Fruit fly (Drosophila melanogaster) whole organism, embryonic: Measurements from ENCODE around the gene CG4297.
A peak's percentile ranks its signal among the peaks of the same experiment; 100 is the strongest.

Source experiments
- Adf1 ChIP-seq: fragments of 200-800 bp; sonication (Bioruptor generic); IDR thresholded peaks from 2 replicates; pipeline ENCODE4 v1.3.6; 2022; ENCODE audit warnings: missing biosample characterization, missing genetic modification characterization
- Bteb2 ChIP-seq: fragments of 200-800 bp; sonication (Bioruptor generic); optimal IDR thresholded peaks from 2 replicates; lab custom pipeline; 2016; ENCODE audit warnings: missing biosample characterization, missing genetic modification characterization
- C15 ChIP-seq: fragments of 200-800 bp; sonication (Bioruptor generic); IDR thresholded peaks from 3 replicates; pipeline ENCODE4 v1.3.6; 2022; ENCODE audit warnings: missing biosample characterization, missing genetic modification characterization
- CG10654 ChIP-seq: fragments of 200-800 bp; sonication (Bioruptor generic); optimal IDR thresholded peaks from 2 replicates; lab custom pipeline; 2016; ENCODE audit warnings: missing biosample characterization, missing genetic modification characterization
- CG11247 ChIP-seq: fragments of 200-800 bp; sonication (Bioruptor generic); IDR thresholded peaks from 2 replicates; pipeline ENCODE4 v1.3.6; 2022; ENCODE audit warnings: missing biosample characterization, missing genetic modification characterization
- CG15514 ChIP-seq: fragments of 200-800 bp; sonication (Bioruptor generic); optimal IDR thresholded peaks from 3 replicates; lab custom pipeline; 2017; ENCODE audit warnings: missing biosample characterization, missing genetic modification characterization, mild to moderate bottlenecking, moderate library complexity, missing genetic modification reagents
- CG1647 ChIP-seq: fragments of 200-800 bp; sonication (Bioruptor generic); optimal IDR thresholded peaks from 3 replicates; lab custom pipeline; 2016; ENCODE audit warnings: missing biosample characterization, missing genetic modification characterization
- CG17328 ChIP-seq: fragments of 200-800 bp; sonication (Bioruptor generic); IDR thresholded peaks from 2 replicates; pipeline ENCODE4 v1.3.6; 2022; ENCODE audit warnings: missing biosample characterization, missing genetic modification characterization
- CG18011 ChIP-seq: fragments of 200-800 bp; sonication (Bioruptor generic); optimal IDR thresholded peaks from 2 replicates; lab custom pipeline; 2017; ENCODE audit warnings: missing biosample characterization, missing genetic modification characterization, mild to moderate bottlenecking, moderate library complexity, missing genotype
- CG2129 ChIP-seq: fragments of 200-800 bp; sonication (Bioruptor generic); IDR thresholded peaks from 2 replicates; pipeline ENCODE4 v1.3.6; 2022; ENCODE audit warnings: missing biosample characterization, missing genetic modification characterization; ENCODE audit not compliant: partially characterized antibody
- CG2712 ChIP-seq: fragments of 200-800 bp; optimal IDR thresholded peaks from 3 replicates; lab custom pipeline; 2019; ENCODE audit warnings: missing biosample characterization, mild to moderate bottlenecking, missing genetic modification characterization, moderate library complexity
- CG2875 ChIP-seq: fragments of 200-800 bp; sonication (Bioruptor generic); optimal IDR thresholded peaks from 2 replicates; lab custom pipeline; 2017; ENCODE audit warnings: missing biosample characterization, mild to moderate bottlenecking, missing genetic modification characterization, missing genetic modification reagents
- CG31441 ChIP-seq: fragments of 200-800 bp; sonication (Bioruptor generic); IDR thresholded peaks from 2 replicates; pipeline ENCODE4 v1.3.6; 2022; ENCODE audit warnings: missing biosample characterization, missing genetic modification characterization
- CG32532 ChIP-seq: fragments of 200-800 bp; sonication (Bioruptor generic); IDR thresholded peaks from 2 replicates; pipeline ENCODE4 v1.3.6; 2022; ENCODE audit warnings: missing biosample characterization, missing genetic modification characterization
- CG34422 ChIP-seq: fragments of 200-800 bp; sonication (Bioruptor generic); IDR thresholded peaks from 3 replicates; pipeline ENCODE4 v1.3.6; 2022; ENCODE audit warnings: missing biosample characterization, missing genetic modification characterization
- CG4282 ChIP-seq: fragments of 200-800 bp; sonication (Bioruptor generic); optimal IDR thresholded peaks from 2 replicates; lab custom pipeline; 2016; ENCODE audit warnings: missing biosample characterization, missing genetic modification characterization
- CG5180 ChIP-seq: fragments of 200-800 bp; sonication (Bioruptor generic); optimal IDR thresholded peaks from 3 replicates; lab custom pipeline; 2017; ENCODE audit warnings: missing biosample characterization, missing genetic modification characterization, mild to moderate bottlenecking, moderate library complexity, missing genetic modification reagents
- CG6654 ChIP-seq: fragments of 200-800 bp; sonication (Bioruptor generic); optimal IDR thresholded peaks from 2 replicates; lab custom pipeline; 2017; ENCODE audit warnings: missing biosample characterization, mild to moderate bottlenecking, missing genetic modification characterization
- CG6765 ChIP-seq: fragments of 200-800 bp; sonication (Bioruptor generic); optimal IDR thresholded peaks from 3 replicates; lab custom pipeline; 2017; ENCODE audit warnings: missing biosample characterization, mild to moderate bottlenecking, missing genetic modification characterization
- CG7372 ChIP-seq: fragments of 200-800 bp; sonication (Bioruptor generic); IDR thresholded peaks from 2 replicates; pipeline ENCODE4 v1.3.6; 2022; ENCODE audit warnings: missing biosample characterization, missing genetic modification characterization
- CG8765 ChIP-seq: fragments of 200-800 bp; sonication (Bioruptor generic); IDR thresholded peaks from 2 replicates; pipeline ENCODE4 v1.3.6; 2022; ENCODE audit warnings: missing biosample characterization, missing genetic modification characterization
- CG9876 ChIP-seq: fragments of 200-800 bp; sonication (Bioruptor generic); optimal IDR thresholded peaks from 2 replicates; lab custom pipeline; 2016; ENCODE audit warnings: missing biosample characterization, missing genetic modification characterization
- CG9932 ChIP-seq: fragments of 200-800 bp; sonication (Bioruptor generic); IDR thresholded peaks from 2 replicates; pipeline ENCODE4 v1.3.6; 2022; ENCODE audit warnings: missing biosample characterization, missing genetic modification characterization
- Chrac-16 ChIP-seq: fragments of 200-800 bp; sonication (Bioruptor generic); optimal IDR thresholded peaks from 3 replicates; lab custom pipeline; 2016; ENCODE audit warnings: missing biosample characterization, missing genetic modification characterization
- CrebB ChIP-seq: fragments of 200-800 bp; sonication (Bioruptor generic); optimal IDR thresholded peaks from 3 replicates; lab custom pipeline; 2018; ENCODE audit warnings: missing biosample characterization, mild to moderate bottlenecking, missing genetic modification characterization
- Dek ChIP-seq: fragments of 200-800 bp; sonication (Bioruptor generic); optimal IDR thresholded peaks from 3 replicates; lab custom pipeline; 2019; ENCODE audit warnings: missing biosample characterization, mild to moderate bottlenecking, missing genetic modification characterization, moderate library complexity
- Med ChIP-seq: fragments of 200-800 bp; sonication (Bioruptor generic); peaks from one replicate; lab custom pipeline; 2016; ENCODE audit warnings: missing biosample characterization, missing genetic modification characterization, mild to moderate bottlenecking, inconsistent platforms, moderate library complexity
- Mrtf ChIP-seq: fragments of 200-800 bp; sonication (Bioruptor generic); IDR thresholded peaks from 3 replicates; pipeline ENCODE4 v1.3.6; 2022; ENCODE audit warnings: missing biosample characterization, missing genetic modification characterization
- Neu2 ChIP-seq: fragments of 200-800 bp; sonication (Bioruptor generic); optimal IDR thresholded peaks from 3 replicates; lab custom pipeline; 2016; ENCODE audit warnings: missing biosample characterization, missing genetic modification characterization, borderline replicate concordance
- Sry-δ ChIP-seq: fragments of 200-800 bp; sonication (Bioruptor generic); optimal IDR thresholded peaks from 2 replicates; lab custom pipeline; 2016; ENCODE audit warnings: missing biosample characterization, missing genetic modification characterization
- bsh ChIP-seq, 2 experiments: fragments of 200-800 bp; sonication (Bioruptor generic); optimal IDR thresholded peaks; 2 replicates each; lab custom pipeline; 2017 to 2018; ENCODE audit warnings: mild to moderate bottlenecking in 2 of 2, missing biosample characterization in 2 of 2, missing genetic modification characterization in 2 of 2, moderate library complexity in 1 of 2
- cad ChIP-seq: fragments of >200 bp; optimal IDR thresholded peaks from 2 replicates; lab custom pipeline; 2017; ENCODE audit warnings: missing biosample characterization, missing genetic modification characterization
- cato ChIP-seq: fragments of 200-800 bp; sonication (Bioruptor generic); optimal IDR thresholded peaks from 2 replicates; lab custom pipeline; 2016; ENCODE audit warnings: missing biosample characterization, missing genetic modification characterization, borderline replicate concordance
- crp ChIP-seq, 2 experiments: fragments of 200-800 bp; sonication (Bioruptor generic); optimal IDR thresholded peaks; 2 replicates in 1 of 2; 3 replicates in 1 of 2; lab custom pipeline; 2017; ENCODE audit warnings: missing biosample characterization in 2 of 2, missing genetic modification characterization in 2 of 2, mild to moderate bottlenecking in 1 of 2, moderate library complexity in 1 of 2
- dpn ChIP-seq, 2 experiments: fragments of 200-800 bp; sonication (Bioruptor generic); optimal IDR thresholded peaks; 3 replicates each; lab custom pipeline; 2016; ENCODE audit warnings: missing biosample characterization in 2 of 2, missing genetic modification characterization in 2 of 2
- ewg ChIP-seq: fragments of 200-800 bp; sonication (Bioruptor generic); optimal IDR thresholded peaks from 3 replicates; lab custom pipeline; 2017; ENCODE audit warnings: mild to moderate bottlenecking, missing biosample characterization, missing genetic modification reagents, missing genetic modification characterization
- gfzf ChIP-seq: fragments of 200-800 bp; sonication (Bioruptor generic); optimal IDR thresholded peaks from 2 replicates; lab custom pipeline; 2016; ENCODE audit warnings: missing biosample characterization, mild to moderate bottlenecking, missing genetic modification characterization, moderate library complexity
- gsb-n ChIP-seq: fragments of 200-800 bp; sonication (Bioruptor generic); optimal IDR thresholded peaks from 3 replicates; lab custom pipeline; 2018; ENCODE audit warnings: missing biosample characterization, mild to moderate bottlenecking, missing genetic modification characterization
- gt ChIP-seq: fragments of 200-800 bp; sonication (Bioruptor generic); IDR thresholded peaks from 2 replicates; pipeline ENCODE4 v1.3.6; 2022; ENCODE audit warnings: missing biosample characterization, missing genetic modification characterization
- hbn ChIP-seq: fragments of 200-800 bp; sonication (Bioruptor generic); IDR thresholded peaks from 2 replicates; pipeline ENCODE4 v1.3.6; 2022; ENCODE audit warnings: missing biosample characterization, missing genetic modification characterization; ENCODE audit not compliant: partially characterized antibody
- kah ChIP-seq: fragments of 200-800 bp; sonication (Bioruptor generic); optimal IDR thresholded peaks from 2 replicates; lab custom pipeline; 2018; ENCODE audit warnings: missing biosample characterization, mild to moderate bottlenecking, missing genetic modification characterization
- mam ChIP-seq: fragments of 200-800 bp; sonication (Bioruptor generic); optimal IDR thresholded peaks from 3 replicates; lab custom pipeline; 2016; ENCODE audit warnings: missing biosample characterization, missing genetic modification characterization
- pnt ChIP-seq: fragments of 200-800 bp; sonication (Bioruptor generic); optimal IDR thresholded peaks from 3 replicates; lab custom pipeline; 2016; ENCODE audit warnings: missing biosample characterization, missing genetic modification characterization
- rib ChIP-seq: fragments of 200-800 bp; sonication (Bioruptor generic); IDR thresholded peaks from 2 replicates; pipeline ENCODE4 v1.3.6; 2022; ENCODE audit warnings: missing biosample characterization, missing genetic modification characterization
- run ChIP-seq: fragments of 200-800 bp; sonication (Bioruptor generic); optimal IDR thresholded peaks from 3 replicates; lab custom pipeline; 2018; ENCODE audit warnings: missing biosample characterization, mild to moderate bottlenecking, missing genetic modification characterization
- schlank ChIP-seq: fragments of 200-800 bp; sonication (Bioruptor generic); optimal IDR thresholded peaks from 2 replicates; lab custom pipeline; 2018; ENCODE audit warnings: missing biosample characterization, mild to moderate bottlenecking, missing genetic modification characterization
- sqz ChIP-seq: fragments of 200-800 bp; sonication (Bioruptor generic); optimal IDR thresholded peaks from 3 replicates; lab custom pipeline; 2018; ENCODE audit warnings: missing biosample characterization, mild to moderate bottlenecking, missing genetic modification characterization
- ttk ChIP-seq: fragments of 200-800 bp; sonication (Bioruptor generic); IDR thresholded peaks from 2 replicates; pipeline ENCODE4 v2.1.2; 2022; ENCODE audit warnings: missing biosample characterization, missing genetic modification characterization
- zen ChIP-seq: fragments of 200-800 bp; sonication (Bioruptor generic); optimal IDR thresholded peaks from 3 replicates; lab custom pipeline; 2018; ENCODE audit warnings: missing biosample characterization, mild to moderate bottlenecking, missing genetic modification characterization, moderate library complexity

Gene CG4297

dm6 chr2L:421119-421821, 50.7 kb downstream of the CG4297 start, which contains the start of the genes CG11885 and CG13692 (continued):
- TF ChIP-seq pnt (GFP tag; lab: Kevin White, UChicago) (no peak), schlank (tag; lab: Kevin White, UChicago) (no peak), CG5180 (GFP tag; lab: Kevin White, UChicago) (no peak), crp (GFP tag; optimal IDR thresholded peaks at IDR 0.05; lab: Kevin White, UChicago) (peak in 1 of 2 experiments; percentile 9), CG2712 (tag; lab: Kevin White, UChicago) (peak; percentile 68), ttk (no peak), gt (GFP tag; lab: Robert Waterston, UW) (no peak), C15 (GFP tag; lab: Robert Waterston, UW) (no peak), zen (tag; lab: Kevin White, UChicago) (peak; percentile 74), CG15514 (GFP tag; lab: Kevin White, UChicago) (peak; percentile 95), CG10654 (GFP tag; lab: Kevin White, UChicago) (no peak), mam (GFP tag; lab: Kevin White, UChicago) (no peak), CG8765 (GFP tag; lab: Robert Waterston, UW) (no peak), cad (no peak), Sry-δ (peak; percentile 88), Mrtf (GFP tag; lab: Robert Waterston, UW) (no peak), Neu2 (GFP tag; lab: Kevin White, UChicago) (no peak), ewg (GFP tag; lab: Kevin White, UChicago) (peak; percentile 47), sqz (GFP tag; lab: Kevin White, UChicago) (peak; percentile 81), bsh (GFP tag; optimal IDR thresholded peaks at IDR 0.05; lab: Kevin White, UChicago) (peak in 1 of 2 experiments; percentile 25), Bteb2 (peak; percentile 10), CG2129 (GFP tag; lab: Robert Waterston, UW) (peak; percentile 89), CG32532 (GFP tag; lab: Robert Waterston, UW) (peak; percentile 39; the same call in 1 of the 2 replicates), Dek (tag; lab: Kevin White, UChicago) (peak; percentile 67), CG31441 (peak; percentile 37; the same call in 1 of the 2 replicates), CG9876 (GFP tag; lab: Kevin White, UChicago) (no peak), Adf1 (GFP tag; lab: Robert Waterston, UW) (no peak), rib (GFP tag; lab: Robert Waterston, UW) (peak; percentile 48; the same call in 1 of the 2 replicates), CG1647 (no peak), Med (GFP tag; lab: Kevin White, UChicago) (peak; percentile 88), CG11247 (GFP tag; lab: Robert Waterston, UW) (no peak), CrebB (tag; lab: Kevin White, UChicago) (peak; percentile 73), Chrac-16 (GFP tag; lab: Kevin White, UChicago) (peak; percentile 31), dpn (GFP tag; optimal IDR thresholded peaks at IDR 0.05; lab: Kevin White, UChicago) (peak; percentile 37 to 39), CG2875 (GFP tag; lab: Kevin White, UChicago) (no peak)

dm6 chr2L:419620-420184, 52.3 kb downstream of the CG4297 start, which contains the start of the genes CG13690 and RpLP1:
CG13690 (minus strand) TSS chr2L:419652.
RpLP1 (plus strand) TSS chr2L:419952.
- peak; percentile 54 for TF ChIP-seq CG6654 (GFP tag; lab: Kevin White, UChicago)
- peak; percentile 54 for TF ChIP-seq CG17328
- peak; percentile 37 for TF ChIP-seq cato
- 0 out of 3 replicates have a peak, but pooled peaks have one; percentile 22 for TF ChIP-seq CG34422 (GFP tag; lab: Robert Waterston, UW)
- TF ChIP-seq CG9932 (GFP tag; lab: Robert Waterston, UW), result peak; percentile 49
- peak; percentile 97 for TF ChIP-seq gfzf (GFP tag; lab: Kevin White, UChicago)
- peak; percentile 36; the same call in 1 of the 2 replicates for TF ChIP-seq CG7372
- peak; percentile 76 for TF ChIP-seq kah
- no peak for TF ChIP-seq CG4282 (GFP tag; lab: Kevin White, UChicago)
- peak; percentile 58 for TF ChIP-seq CG18011 (GFP tag; lab: Kevin White, UChicago)
- peak; percentile 81 for TF ChIP-seq gsb-n (tag; lab: Kevin White, UChicago)
- TF ChIP-seq hbn (GFP tag; lab: Robert Waterston, UW), result no peak
- peak; percentile 65 for TF ChIP-seq run (tag; lab: Kevin White, UChicago)
- TF ChIP-seq CG6765 (GFP tag; lab: Kevin White, UChicago), result peak; percentile 93
